Fruit fly (Drosophila melanogaster): Measurements from ENCODE around the gene CG34174.

Gene CG34174

dm6 chr2L:2216065-2216464, 2.0 kb downstream of the CG34174 start, which contains the start of gene daed (continued):
- TF ChIP-seq D19A (tag; optimal IDR thresholded peaks at IDR 0.05) (no peak), MTF-1 (GFP tag; optimal IDR thresholded peaks at IDR 0.05; ENCODE audit: borderline replicate concordance) (no peak), emc (GFP tag; optimal IDR thresholded peaks at IDR 0.05) (no peak), Sry-β (GFP tag; optimal IDR thresholded peaks at IDR 0.05) (no peak), CG4328 (GFP tag; optimal IDR thresholded peaks at IDR 0.05) (no peak), NC2β (GFP tag; optimal IDR thresholded peaks at IDR 0.05) (no peak), D (optimal IDR thresholded peaks at IDR 0.05) (no peak), D (GFP tag; optimal IDR thresholded peaks at IDR 0.05) (no peak), az2 (GFP tag; optimal IDR thresholded peaks at IDR 0.05) (no peak), Xbp1 (GFP tag; optimal IDR thresholded peaks at IDR 0.05) (no peak), CG12219 (GFP tag; optimal IDR thresholded peaks at IDR 0.05) (no peak), CG3847 (GFP tag; IDR thresholded peaks at IDR 0.05) (no peak), knrl (GFP tag; IDR thresholded peaks at IDR 0.05; ENCODE audit: partially characterized antibody) (no peak), pan (optimal IDR thresholded peaks at IDR 0.05) (no peak), pan (GFP tag; optimal IDR thresholded peaks at IDR 0.05 in 1 of 2, IDR thresholded peaks at IDR 0.05 in 1 of 2) (no peak), CG10565 (GFP tag; optimal IDR thresholded peaks at IDR 0.05) (no peak), CG11456 (GFP tag; IDR thresholded peaks at IDR 0.05) (no peak), CG6791 (GFP tag; IDR thresholded peaks at IDR 0.05; ENCODE audit: partially characterized antibody) (peak; percentile 27; the same call in 1 of the 3 replicates), MBD-R2 (GFP tag; IDR thresholded peaks at IDR 0.05) (peak; percentile 74), tup (GFP tag; optimal IDR thresholded peaks at IDR 0.05) (no peak), CG14860 (GFP tag; IDR thresholded peaks at IDR 0.05; ENCODE audit: partially characterized antibody) (no peak), CG9876 (GFP tag; optimal IDR thresholded peaks at IDR 0.05) (no peak), toy (GFP tag; IDR thresholded peaks at IDR 0.05) (no peak), CG8765 (GFP tag; IDR thresholded peaks at IDR 0.05) (no peak), CG10462 (GFP tag; optimal IDR thresholded peaks at IDR 0.05) (no peak), cad (GFP tag; optimal IDR thresholded peaks at IDR 0.05) (no peak), Eip74EF (GFP tag; optimal IDR thresholded peaks at IDR 0.05) (no peak), E2f2 (GFP tag; IDR thresholded peaks at IDR 0.05) (peak; percentile 25; the same call in 1 of the 2 replicates), CG31224 (GFP tag; IDR thresholded peaks at IDR 0.05) (no peak), gro (GFP tag; optimal IDR thresholded peaks at IDR 0.05) (peak; percentile 9), ATbp (GFP tag; optimal IDR thresholded peaks at IDR 0.05) (no peak), ara (GFP tag; IDR thresholded peaks at IDR 0.05) (no peak), gsb-n (tag; optimal IDR thresholded peaks at IDR 0.05) (peak; percentile 69), pfk (GFP tag; optimal IDR thresholded peaks at IDR 0.05) (no peak), Deaf1 (tag; optimal IDR thresholded peaks at IDR 0.05) (no peak), CG11696 (GFP tag; IDR thresholded peaks at IDR 0.05) (no peak), twi (tag; optimal IDR thresholded peaks at IDR 0.05) (no peak), cwo (GFP tag; optimal IDR thresholded peaks at IDR 0.05) (no peak), dati (GFP tag; IDR thresholded peaks at IDR 0.05) (no peak), Dll (GFP tag; IDR thresholded peaks at IDR 0.05; ENCODE audit: partially characterized antibody) (0 out of 4 replicates have a peak, but pooled peaks have one; percentile 33), CG4424 (GFP tag; optimal IDR thresholded peaks at IDR 0.05) (no peak), NFAT (GFP tag; IDR thresholded peaks at IDR 0.05) (no peak), Lpt (GFP tag; optimal IDR thresholded peaks at IDR 0.05) (no peak), sna (GFP tag; IDR thresholded peaks at IDR 0.05; ENCODE audit: partially characterized antibody) (no peak), Vsx1 (GFP tag; optimal IDR thresholded peaks at IDR 0.05) (no peak), mld (GFP tag; IDR thresholded peaks at IDR 0.05; ENCODE audit: partially characterized antibody) (no peak), CG17186 (GFP tag; optimal IDR thresholded peaks at IDR 0.05) (no peak), chinmo (GFP tag; IDR thresholded peaks at IDR 0.05; ENCODE audit: partially characterized antibody) (0 out of 4 replicates have a peak, but pooled peaks have one; percentile 10), usp (GFP tag; optimal IDR thresholded peaks at IDR 0.05) (no peak), crp (GFP tag; optimal IDR thresholded peaks at IDR 0.05) (no peak), fd3F (GFP tag; optimal IDR thresholded peaks at IDR 0.05) (no peak)

Data from whole organism, embryonic.